Fruit fly (Drosophila melanogaster): ENCODE data around the gene lectin-21Ca.

Gene lectin-21Ca

DNA sequence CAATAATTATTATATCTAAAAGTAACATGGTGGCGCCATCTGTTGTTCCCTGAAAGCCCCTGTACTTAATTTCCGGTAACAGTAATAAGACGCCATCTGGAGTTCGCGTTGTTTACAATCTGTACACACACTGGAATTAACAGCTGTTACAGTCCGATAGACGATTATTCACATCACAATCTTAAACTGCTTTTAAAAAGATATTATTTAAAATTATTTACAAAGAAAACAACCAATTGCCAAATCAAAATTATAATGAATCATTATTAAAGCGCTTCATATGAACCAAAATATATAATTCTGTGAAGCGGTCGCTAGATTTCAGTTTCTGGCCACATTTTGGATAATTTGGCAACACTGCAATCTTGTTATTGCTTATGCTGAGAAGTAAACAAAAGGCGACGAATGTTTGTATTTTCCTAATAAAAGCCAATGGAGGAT is 22.0 kb upstream of the lectin-21Ca start, which contains the start of gene CG13689:
TSS of gene CG13689 (plus strand) at position 375 of the 441 bp plus-strand sequence.
- peak; percentile 11 for TF ChIP-seq Eip75B (GFP tag; optimal IDR thresholded peaks at IDR 0.05)
- TF ChIP-seq CG3032 (tag; optimal IDR thresholded peaks at IDR 0.05): no peak
- peak; percentile 45 for TF ChIP-seq cyc (GFP tag; optimal IDR thresholded peaks at IDR 0.05)
- no peak for TF ChIP-seq Gug (GFP tag; IDR thresholded peaks at IDR 0.05)
- TF ChIP-seq CG10631 (GFP tag; optimal IDR thresholded peaks at IDR 0.05): peak; percentile 46
- TF ChIP-seq Sox102F (GFP tag; optimal IDR thresholded peaks at IDR 0.05): no peak
- peak; percentile 60 for TF ChIP-seq esn (GFP tag; optimal IDR thresholded peaks at IDR 0.05)
- TF ChIP-seq CG8319 (GFP tag; optimal IDR thresholded peaks at IDR 0.05): no peak
- TF ChIP-seq Hr4 (GFP tag; optimal IDR thresholded peaks at IDR 0.05): peak; percentile 58
- no peak for TF ChIP-seq CG15336 (GFP tag; IDR thresholded peaks at IDR 0.05)
- TF ChIP-seq CG16779 (tag; optimal IDR thresholded peaks at IDR 0.05): no peak
- peak; percentile 51 for TF ChIP-seq Hr39 (GFP tag; optimal IDR thresholded peaks at IDR 0.05)
- TF ChIP-seq fd85E (GFP tag; optimal IDR thresholded peaks at IDR 0.05): no peak
- no peak for TF ChIP-seq CG6808 (GFP tag; optimal IDR thresholded peaks at IDR 0.05)
- TF ChIP-seq CG7368 (GFP tag; optimal IDR thresholded peaks at IDR 0.05): no peak
- TF ChIP-seq fd59A (GFP tag; optimal IDR thresholded peaks at IDR 0.05): no peak
- no peak for TF ChIP-seq salr (GFP tag; optimal IDR thresholded peaks at IDR 0.05)
- TF ChIP-seq Sox15 (GFP tag; optimal IDR thresholded peaks at IDR 0.05): no peak
- peak; percentile 82 for TF ChIP-seq Eip78C (GFP tag)
- no peak for TF ChIP-seq ss (GFP tag; optimal IDR thresholded peaks at IDR 0.05)
- TF ChIP-seq CG10669 (GFP tag; optimal IDR thresholded peaks at IDR 0.05): no peak
- TF ChIP-seq topi (GFP tag; optimal IDR thresholded peaks at IDR 0.05): peak; percentile 28
- TF ChIP-seq Smox (GFP tag; optimal IDR thresholded peaks at IDR 0.05): peak; percentile 17
- TF ChIP-seq CG1621 (tag; optimal IDR thresholded peaks at IDR 0.05): no peak
- no peak for TF ChIP-seq CG34406 (GFP tag; optimal IDR thresholded peaks at IDR 0.05)
- no peak for TF ChIP-seq CG32006 (GFP tag; optimal IDR thresholded peaks at IDR 0.05)
- TF ChIP-seq CG31627 (GFP tag; optimal IDR thresholded peaks at IDR 0.05): peak; percentile 56
- TF ChIP-seq net (GFP tag; optimal IDR thresholded peaks at IDR 0.05): peak; percentile 1
- no peak for TF ChIP-seq CG11762 (GFP tag; optimal IDR thresholded peaks at IDR 0.05; ENCODE audit: insufficient read depth)
- no peak for TF ChIP-seq CG6276 (GFP tag; optimal IDR thresholded peaks at IDR 0.05)
- TF ChIP-seq Sox14 (GFP tag; optimal IDR thresholded peaks at IDR 0.05): peak; percentile 46
- no peak for TF ChIP-seq CG4318 (GFP tag; optimal IDR thresholded peaks at IDR 0.05)
- no peak for TF ChIP-seq Eip93F (GFP tag; optimal IDR thresholded peaks at IDR 0.05)
- TF ChIP-seq Ets21C (GFP tag; optimal IDR thresholded peaks at IDR 0.05): no peak
- no peak for TF ChIP-seq achi (GFP tag; optimal IDR thresholded peaks at IDR 0.05)
- no peak for TF ChIP-seq CG8119 (GFP tag; IDR thresholded peaks at IDR 0.05)
- peak; percentile 61 for TF ChIP-seq svp (GFP tag)
- TF ChIP-seq eg (GFP tag; IDR thresholded peaks at IDR 0.05): no peak
- peak; percentile 53 for TF ChIP-seq Met (GFP tag; optimal IDR thresholded peaks at IDR 0.05)
- no peak for TF ChIP-seq CG11902 (GFP tag; optimal IDR thresholded peaks at IDR 0.05)
- TF ChIP-seq Ets96B (tag; optimal IDR thresholded peaks at IDR 0.05): no peak
- TF ChIP-seq vri (GFP tag; optimal IDR thresholded peaks at IDR 0.05): no peak
- peak; percentile 56 for TF ChIP-seq pdm3 (GFP tag; optimal IDR thresholded peaks at IDR 0.05)
- TF ChIP-seq OdsH (GFP tag; optimal IDR thresholded peaks at IDR 0.05): peak; percentile 34
- TF ChIP-seq CG3919 (GFP tag; optimal IDR thresholded peaks at IDR 0.05): peak; percentile 27
- TF ChIP-seq Lpt (GFP tag; optimal IDR thresholded peaks at IDR 0.05): no peak
- TF ChIP-seq dac (GFP tag; optimal IDR thresholded peaks at IDR 0.05): no peak
- TF ChIP-seq spab (GFP tag; optimal IDR thresholded peaks at IDR 0.05): no peak
- TF ChIP-seq Blimp-1 (GFP tag; optimal IDR thresholded peaks at IDR 0.05): no peak
- TF ChIP-seq dsx (GFP tag; optimal IDR thresholded peaks at IDR 0.05; ENCODE audit: poor library complexity, severe bottlenecking): no peak
- TF ChIP-seq CG6792 (GFP tag; optimal IDR thresholded peaks at IDR 0.05): peak; percentile 10
- TF ChIP-seq Hr38 (GFP tag; optimal IDR thresholded peaks at IDR 0.05): no peak
- peak; percentile 90 for TF ChIP-seq fkh (GFP tag; optimal IDR thresholded peaks at IDR 0.05)

All from whole organism, prepupa.